Fruit fly (Drosophila melanogaster) whole organism, larva: Measurements from ENCODE around the gene Grp170.

Experiments
- noc ChIP-seq: fragments of 200-800 bp; sonication (Bioruptor generic); optimal IDR thresholded peaks from 3 replicates; lab custom pipeline; 2019; ENCODE audit warnings: missing biosample characterization, mild to moderate bottlenecking, missing genetic modification characterization, moderate library complexity

Grp170 gene

dm6 chrX:2274704-2275199 lies at the start of gene Grp170:
Gene Grp170 (minus strand): TSS chrX:2275068.
- TF ChIP-seq noc (tag; lab: Kevin White, UChicago): peak; percentile 32

DNA sequence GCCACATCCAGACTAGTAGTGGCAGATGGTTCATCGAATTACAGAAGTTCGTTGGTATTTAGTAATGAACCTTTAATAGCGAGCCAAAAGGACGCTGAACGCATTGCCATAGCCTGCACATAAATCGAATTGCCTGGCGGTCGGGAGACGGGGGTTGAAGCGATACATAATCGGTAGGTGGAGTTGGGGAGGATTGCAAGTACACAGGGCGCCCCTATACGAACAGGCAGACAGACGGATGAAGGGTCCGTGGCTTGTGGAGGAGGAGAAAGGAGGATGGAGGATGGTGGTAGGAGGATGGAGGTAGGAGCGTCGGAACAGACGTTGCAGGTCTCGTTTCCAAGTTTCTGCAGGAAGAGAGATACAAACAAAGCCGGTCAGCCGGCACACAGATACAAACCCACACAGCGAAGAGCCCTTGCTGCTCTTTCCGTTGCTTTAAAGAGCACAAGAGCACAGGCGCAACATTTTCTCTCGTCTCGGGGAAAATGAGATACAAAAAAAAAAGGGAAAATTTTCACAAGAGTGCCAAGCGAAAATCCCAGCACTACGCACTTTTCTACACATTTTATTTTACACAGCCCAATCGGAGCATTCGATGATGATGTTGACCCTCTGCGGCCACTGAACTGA lies 48.9 kb upstream of the Grp170 start:
- no peak for TF ChIP-seq noc (tag; lab: Kevin White, UChicago)

- no peak for TF ChIP-seq noc (tag; lab: Kevin White, UChicago)
Measured at dm6 chrX:2321900-2322555, 47.2 kb upstream of the Grp170 start.

DNA sequence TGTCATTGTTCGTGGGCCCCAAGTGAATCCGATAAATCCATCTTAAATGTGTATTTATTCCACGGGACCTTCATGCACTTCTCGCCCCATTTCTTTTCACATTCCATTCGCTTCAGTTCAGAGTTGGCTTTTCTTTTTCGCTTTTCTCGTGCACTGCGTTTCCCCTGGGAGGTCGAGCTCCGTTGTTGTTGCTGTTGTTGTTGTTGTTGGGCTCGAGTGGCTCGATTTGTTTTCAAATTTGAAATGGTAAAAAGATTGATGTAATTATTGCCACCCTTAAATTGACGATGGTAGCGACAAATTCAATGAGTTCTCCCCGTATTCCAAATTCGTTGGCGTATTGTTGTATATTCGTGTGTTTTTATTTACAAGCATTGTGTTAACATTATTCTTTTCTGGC lies 46.0 kb upstream of the Grp170 start:
- no peak for TF ChIP-seq noc (tag; lab: Kevin White, UChicago)

DNA sequence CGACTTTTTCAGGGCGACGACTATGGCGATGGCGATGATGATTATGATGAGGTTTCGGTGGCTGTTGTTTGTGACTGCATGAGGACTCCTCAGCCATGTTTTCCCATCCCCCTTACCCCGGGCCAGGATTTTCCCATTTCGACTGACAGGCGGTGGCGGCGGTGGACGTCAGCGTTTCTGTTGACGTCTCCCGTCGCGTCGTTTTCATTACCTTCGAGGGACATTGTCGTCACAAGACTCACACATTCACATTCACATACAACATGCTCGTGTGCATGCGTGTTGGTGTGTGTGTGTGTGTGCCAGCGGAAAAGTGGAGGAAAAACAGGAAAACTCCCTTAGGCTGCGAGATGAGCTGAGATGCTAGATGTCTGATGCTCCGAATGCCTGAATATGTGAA lies 44.9 kb upstream of the Grp170 start:
- no peak for TF ChIP-seq noc (tag; lab: Kevin White, UChicago)

- no peak for TF ChIP-seq noc (tag; lab: Kevin White, UChicago)
Measured at dm6 chrX:2318369-2318768, 43.5 kb upstream of the Grp170 start.

DNA sequence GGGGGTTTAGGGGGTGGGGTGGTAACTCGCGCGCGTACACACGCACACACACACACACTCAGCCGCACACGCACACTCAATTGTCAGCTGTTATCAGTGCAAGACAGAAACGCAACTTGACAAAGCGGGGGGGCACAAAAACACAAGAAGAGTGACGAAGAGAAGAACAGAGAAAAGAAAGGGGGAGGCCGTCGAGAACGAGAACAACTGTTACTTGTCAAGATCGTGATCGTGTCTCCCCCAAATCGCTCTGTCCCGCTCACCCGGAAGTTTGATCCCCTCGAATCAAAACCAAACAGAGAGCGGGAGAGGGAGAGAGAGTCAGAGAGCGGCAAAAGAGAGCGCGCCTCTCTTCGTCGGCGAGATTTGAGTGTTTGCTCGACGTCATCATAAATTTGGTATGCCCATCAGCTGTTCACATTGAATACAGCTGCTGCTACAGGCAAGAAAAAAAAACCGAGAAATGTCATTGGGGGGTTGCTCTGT lies 42.5 kb upstream of the Grp170 start:
- TF ChIP-seq noc (tag; lab: Kevin White, UChicago): peak; percentile 26

DNA sequence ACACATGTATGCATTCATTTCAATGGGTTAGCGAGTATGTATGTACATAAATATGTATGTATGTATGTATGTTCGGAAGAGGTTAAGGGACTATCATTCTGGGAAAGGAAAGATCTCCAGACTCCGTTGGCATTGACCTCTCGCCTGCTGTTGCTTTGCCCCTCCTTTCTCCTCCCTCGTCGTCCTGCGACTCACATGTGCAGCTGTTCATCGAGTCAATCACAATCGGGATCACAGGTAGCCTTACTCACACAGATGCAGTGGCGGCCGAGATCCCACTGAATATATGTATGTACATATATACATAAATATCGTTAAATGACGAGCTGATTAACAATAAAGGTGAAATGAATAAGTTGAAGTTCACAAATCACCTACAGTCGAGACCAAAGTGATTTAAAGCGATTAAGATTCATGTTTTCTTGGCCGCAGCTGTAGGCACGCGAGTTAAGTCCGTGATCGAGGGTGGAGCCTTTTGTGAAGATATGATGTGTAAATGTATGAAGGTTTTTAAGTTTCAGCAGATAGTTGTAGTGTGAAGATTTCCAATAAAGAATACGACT lies 33.6 kb upstream of the Grp170 start:
- TF ChIP-seq noc (tag; lab: Kevin White, UChicago): no peak

dm6 chrX:2307564-2307963 lies 32.7 kb upstream of the Grp170 start:
- TF ChIP-seq noc (tag; lab: Kevin White, UChicago): no peak

- TF ChIP-seq noc (tag; lab: Kevin White, UChicago): no peak
Measured at dm6 chrX:2306760-2307159, 31.9 kb upstream of the Grp170 start.

DNA sequence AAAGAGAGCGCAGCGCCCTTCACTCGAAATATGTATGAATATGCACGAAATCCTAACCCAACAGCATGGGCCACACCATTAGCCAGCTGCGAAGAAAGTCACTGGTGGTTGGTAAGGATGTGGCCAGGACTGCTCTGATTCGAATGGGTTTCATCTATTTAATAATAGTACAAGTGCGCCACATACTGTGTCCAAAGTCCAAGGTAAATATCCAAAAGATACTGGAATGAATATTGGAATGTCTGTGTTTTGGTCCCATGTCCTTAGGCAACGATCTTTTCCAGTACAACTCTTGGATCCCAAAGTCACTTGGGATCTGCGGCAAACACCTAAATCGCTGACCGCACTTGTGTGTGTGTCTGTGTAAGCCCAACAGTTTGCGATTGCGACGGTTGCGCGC lies 31.4 kb upstream of the Grp170 start:
- peak; percentile 36 for TF ChIP-seq noc (tag; lab: Kevin White, UChicago)

DNA sequence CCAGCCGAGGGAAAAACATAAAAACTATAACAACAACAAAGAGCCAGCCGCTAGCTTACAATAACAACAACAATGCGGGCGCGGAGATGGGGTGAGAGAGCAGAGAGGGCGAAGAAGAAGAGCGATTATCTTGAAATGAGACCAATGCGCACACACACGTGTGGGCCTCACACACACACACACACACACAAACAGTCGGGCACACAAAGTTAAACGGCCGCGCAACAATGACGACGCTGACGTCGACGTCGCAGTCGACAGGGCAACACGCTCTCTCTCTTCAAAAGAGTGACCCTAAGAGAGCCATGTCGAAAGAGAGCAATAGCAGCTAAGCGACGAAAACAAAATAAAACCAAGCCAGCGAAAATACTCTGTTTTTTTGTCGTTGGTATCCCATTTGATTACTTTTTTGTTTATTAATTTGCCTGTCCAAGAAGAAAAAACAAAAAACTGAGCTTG lies 31.0 kb upstream of the Grp170 start:
- peak; percentile 46 for TF ChIP-seq noc (tag; lab: Kevin White, UChicago)

DNA sequence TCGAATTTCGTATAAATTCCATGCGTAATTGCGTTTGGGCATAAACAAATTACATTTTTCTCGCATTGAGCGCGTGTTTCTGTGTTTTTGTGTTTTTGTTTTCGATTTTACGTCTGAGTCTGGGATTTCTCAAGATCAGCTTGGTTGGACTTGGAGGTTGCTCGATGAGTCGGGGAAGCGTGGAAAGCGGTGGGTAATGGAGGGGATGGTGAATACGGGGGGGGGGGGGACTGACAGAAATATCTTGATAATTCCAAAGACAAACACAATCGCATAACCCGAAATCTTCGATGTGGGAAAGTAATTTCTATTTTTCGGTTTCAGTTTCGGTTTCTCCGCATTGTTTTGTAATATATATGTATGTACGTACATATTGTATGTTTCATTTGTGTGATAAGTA lies 30.4 kb upstream of the Grp170 start:
- TF ChIP-seq noc (tag; lab: Kevin White, UChicago): no peak

DNA sequence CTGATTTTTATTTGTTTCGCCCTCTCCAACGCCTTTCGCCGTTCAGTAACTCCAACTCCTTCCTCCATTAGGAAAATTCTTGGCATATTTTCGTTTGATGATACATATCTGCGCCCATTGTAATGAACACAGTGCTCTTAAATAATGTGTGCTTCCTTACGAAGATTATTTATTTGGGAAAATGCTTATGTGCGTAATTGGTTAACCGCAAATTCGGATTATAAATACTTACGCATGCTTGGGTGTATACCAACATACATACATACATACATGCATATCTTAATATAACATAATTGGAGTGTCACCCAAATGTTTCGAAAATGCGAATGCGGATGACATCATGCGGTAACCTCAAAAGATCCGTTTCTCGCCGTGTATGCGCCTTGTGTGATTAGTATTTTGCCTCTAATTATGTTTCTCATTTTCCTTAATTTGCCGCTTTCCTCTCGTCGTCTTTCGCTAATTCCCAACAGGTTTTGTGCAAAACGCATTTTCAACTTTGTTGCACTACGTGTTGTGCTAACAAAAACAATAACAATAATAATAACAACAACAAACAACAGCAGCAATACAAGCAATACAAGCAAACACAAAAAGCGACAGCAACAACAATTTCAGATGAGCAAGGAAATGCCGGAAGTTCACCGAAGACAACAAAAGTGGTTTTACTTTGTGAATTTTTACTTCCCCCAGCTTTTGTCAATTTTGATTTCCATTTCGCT lies 29.8 kb upstream of the Grp170 start:
- no peak for TF ChIP-seq noc (tag; lab: Kevin White, UChicago)

- peak; percentile 95 for TF ChIP-seq noc (tag; lab: Kevin White, UChicago)
Measured at dm6 chrX:2303771-2304513, 29.1 kb upstream of the Grp170 start.
